Worm (Caenorhabditis elegans): ENCODE data around the gene E02H9.1.

E02H9.1 gene

ce11 chrIII:2500636-2501035 lies 32.4 kb downstream of the E02H9.1 start:
- TF ChIP-seq flt-1 (GFP tag; IDR thresholded peaks at IDR 0.05) = 0 out of 2 replicates have a peak, but pooled peaks have one; percentile 18

ce11 chrIII:2501377-2502019 lies 33.2 kb downstream of the E02H9.1 start:
- peak; percentile 38; the same call in 1 of the 2 replicates for TF ChIP-seq pes-1 (GFP tag; IDR thresholded peaks at IDR 0.05)

DNA sequence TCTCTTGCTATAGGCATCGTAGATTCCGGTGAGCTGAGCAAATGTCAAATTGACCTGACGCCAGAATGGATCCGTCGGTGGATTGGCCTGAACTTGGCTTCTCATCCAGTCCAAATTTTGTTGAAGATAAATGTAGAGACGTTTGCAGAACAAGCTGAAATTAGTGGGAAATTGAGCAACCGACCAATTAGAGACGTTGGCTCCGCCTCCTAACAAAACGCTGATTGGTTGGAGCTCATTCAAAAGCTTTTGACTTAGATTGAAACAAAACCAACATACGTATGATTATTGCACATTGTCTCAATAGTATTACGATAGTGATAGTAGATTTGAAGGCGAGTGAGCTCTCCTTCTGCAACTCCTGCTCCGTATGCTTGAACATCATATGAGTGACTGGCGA lies 38.2 kb downstream of the E02H9.1 start:
- TF ChIP-seq hmg-4 (GFP tag; optimal IDR thresholded peaks at IDR 0.05) (no peak), pes-1 (GFP tag; IDR thresholded peaks at IDR 0.05) (no peak), hmbx-1 (tag; optimal IDR thresholded peaks at IDR 0.05) (no peak), tra-4 (tag; optimal IDR thresholded peaks at IDR 0.05) (no peak), F13C5.2 (tag; optimal IDR thresholded peaks at IDR 0.05) (no peak)

- TF ChIP-seq sea-1 (GFP tag; conservative IDR thresholded peaks at IDR 0.05) (no peak), pes-1 (GFP tag; IDR thresholded peaks at IDR 0.05) (no peak), scrt-1 (GFP tag; IDR thresholded peaks at IDR 0.05) (no peak), B0310.2 (tag; optimal IDR thresholded peaks at IDR 0.05) (no peak), F13C5.2 (tag; optimal IDR thresholded peaks at IDR 0.05) (no peak), tbx-37 (GFP tag; conservative IDR thresholded peaks at IDR 0.05) (no peak), aly-1 (tag; optimal IDR thresholded peaks at IDR 0.05) (no peak), hmg-4 (GFP tag; optimal IDR thresholded peaks at IDR 0.05) (no peak), hnd-1 (tag; optimal IDR thresholded peaks at IDR 0.05) (no peak), ama-1 (optimal IDR thresholded peaks at IDR 0.05) (no peak), ets-7 (tag; optimal IDR thresholded peaks at IDR 0.05) (no peak), ceh-36 (tag; optimal IDR thresholded peaks at IDR 0.05) (no peak), tbx-11 (GFP tag; IDR thresholded peaks at IDR 0.05) (no peak), hmbx-1 (tag; optimal IDR thresholded peaks at IDR 0.05) (no peak), ceh-13 (GFP tag; optimal IDR thresholded peaks at IDR 0.05) (no peak)
These were observed 39.7 kb downstream of the E02H9.1 start, which contains the start of gene Y54F10AM.8 for ce11 chrIII:2507938-2508337. TSS of gene Y54F10AM.8 (minus strand) at chrIII:2507972.

DNA sequence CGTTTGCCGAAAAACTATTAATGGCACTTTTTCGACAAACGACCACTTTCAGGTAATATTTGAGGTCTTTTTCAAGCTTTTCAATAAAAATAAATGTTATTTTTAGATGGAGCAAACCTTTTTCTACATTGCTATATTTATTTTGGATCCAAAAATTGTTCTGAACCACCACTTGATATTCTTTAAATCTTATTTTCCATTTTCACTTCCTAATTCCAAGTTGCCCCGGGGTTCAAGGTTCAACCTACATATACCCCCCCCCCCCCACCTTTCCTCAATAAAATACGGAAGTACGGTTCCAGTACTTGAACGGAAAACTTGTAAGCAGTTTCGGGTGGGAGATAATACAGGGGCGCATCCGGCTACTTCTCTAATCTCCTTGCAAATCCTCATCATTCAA lies 40.2 kb downstream of the E02H9.1 start, which contains the start of gene Y54F10AM.6:
Gene Y54F10AM.6 (plus strand): TSS at position 301 of the 400 bp plus-strand sequence.
- TF ChIP-seq hnd-1 (tag; optimal IDR thresholded peaks at IDR 0.05) (no peak), B0310.2 (tag; optimal IDR thresholded peaks at IDR 0.05) (no peak), tbx-37 (GFP tag; conservative IDR thresholded peaks at IDR 0.05) (no peak), tra-4 (tag; optimal IDR thresholded peaks at IDR 0.05) (no peak), ama-1 (optimal IDR thresholded peaks at IDR 0.05) (no peak), sea-1 (GFP tag; conservative IDR thresholded peaks at IDR 0.05) (no peak), hmg-4 (GFP tag; optimal IDR thresholded peaks at IDR 0.05) (no peak), hmbx-1 (tag; optimal IDR thresholded peaks at IDR 0.05) (no peak), flt-1 (GFP tag; IDR thresholded peaks at IDR 0.05) (no peak), scrt-1 (GFP tag; IDR thresholded peaks at IDR 0.05) (no peak)

ce11 chrIII:2515461-2515860 lies 47.2 kb downstream of the E02H9.1 start:
- no peak for TF ChIP-seq hmbx-1 (tag; optimal IDR thresholded peaks at IDR 0.05)
- TF ChIP-seq F13C5.2 (tag; optimal IDR thresholded peaks at IDR 0.05) = no peak
- TF ChIP-seq hnd-1 (tag; optimal IDR thresholded peaks at IDR 0.05) = no peak
- TF ChIP-seq ama-1 (optimal IDR thresholded peaks at IDR 0.05) = no peak
- no peak for TF ChIP-seq pes-1 (GFP tag; IDR thresholded peaks at IDR 0.05)

Measured in whole organism, early embryonic.